Worm (Caenorhabditis elegans): ENCODE data around the gene rpn-6.2.

DNA sequence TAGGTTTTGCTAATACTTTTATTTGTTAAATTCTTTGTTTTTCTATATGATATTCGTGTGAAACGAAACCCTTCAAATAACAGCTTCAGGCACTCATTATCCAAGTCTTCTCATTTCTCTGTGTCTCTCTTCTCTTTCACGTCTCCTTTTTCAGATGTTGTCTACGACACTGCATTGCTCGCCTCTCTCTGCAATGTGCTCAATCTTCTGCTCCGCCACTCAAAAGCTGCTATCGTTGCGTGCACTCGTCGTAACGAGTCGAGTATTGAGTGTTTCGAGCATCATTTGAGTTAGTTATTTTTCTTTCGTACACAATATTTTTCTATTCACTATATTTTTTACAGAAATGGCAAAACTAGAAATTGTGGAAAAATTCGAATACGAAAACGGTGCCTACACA is 28.6 kb downstream of the rpn-6.2 start:
- TF ChIP-seq tab-1 (GFP tag; IDR thresholded peaks at IDR 0.05) (no peak), ref-1 (GFP tag; conservative IDR thresholded peaks at IDR 0.05) (no peak), flt-1 (GFP tag; IDR thresholded peaks at IDR 0.05) (no peak), cog-1 (tag; optimal IDR thresholded peaks at IDR 0.05) (no peak), med-1 (GFP tag; optimal IDR thresholded peaks at IDR 0.05; ENCODE audit: insufficient read depth) (no peak), T22C8.4 (GFP tag; IDR thresholded peaks at IDR 0.05) (no peak)
